Worm (Caenorhabditis elegans): ENCODE measurements around the gene C05C10.8.

Gene C05C10.8

ce11 chrII:9940430-9940829 is 22.6 kb upstream of the C05C10.8 start, which contains the start of gene ufd-3 (continued):
- TF ChIP-seq zfh-2 (GFP tag; conservative IDR thresholded peaks at IDR 0.05) (no peak), F10E7.11 (tag; optimal IDR thresholded peaks at IDR 0.05) (peak; percentile 25), let-526 (GFP tag; IDR thresholded peaks at IDR 0.05) (no peak; the same call in 1 of the 2 replicates), K12H6.12 (tag; optimal IDR thresholded peaks at IDR 0.05) (peak; percentile 72), K11D2.4 (GFP tag; IDR thresholded peaks at IDR 0.05) (peak; percentile 47; the same call in 1 of the 2 replicates), efl-1 (GFP tag; optimal IDR thresholded peaks at IDR 0.05) (peak; percentile 86), ztf-28 (GFP tag; IDR thresholded peaks at IDR 0.05) (no peak), hlh-26 (GFP tag; conservative IDR thresholded peaks at IDR 0.05) (no peak), F33H1.4 (GFP tag; IDR thresholded peaks at IDR 0.05) (peak; percentile 43; the same call in 1 of the 2 replicates), B0336.3 (GFP tag; IDR thresholded peaks at IDR 0.05) (peak; percentile 86), ceh-40 (GFP tag; IDR thresholded peaks at IDR 0.05) (no peak), sptf-2 (GFP tag; optimal IDR thresholded peaks at IDR 0.05) (no peak), madf-6 (GFP tag; IDR thresholded peaks at IDR 0.05) (peak; percentile 75), Y67H2A.10 (GFP tag; conservative IDR thresholded peaks at IDR 0.05) (peak; percentile 45; the same call in 1 of the 2 replicates), ceh-91 (GFP tag; IDR thresholded peaks at IDR 0.05) (peak; percentile 19; the same call in 1 of the 2 replicates), xnd-1 (tag; optimal IDR thresholded peaks at IDR 0.05) (peak; percentile 53), ama-1 (optimal IDR thresholded peaks at IDR 0.05) (no peak), ama-1 (GFP tag; optimal IDR thresholded peaks at IDR 0.05) (no peak), somi-1 (GFP tag; optimal IDR thresholded peaks at IDR 0.05) (peak; percentile 51), die-1 (tag; optimal IDR thresholded peaks at IDR 0.05) (no peak), hsf-1 (GFP tag; IDR thresholded peaks at IDR 0.05) (no peak; the same call in 1 of the 2 replicates), Y53F4B.3 (GFP tag; IDR thresholded peaks at IDR 0.05) (no peak), mxl-1 (tag; optimal IDR thresholded peaks at IDR 0.05) (no peak), him-1 (tag; optimal IDR thresholded peaks at IDR 0.05) (peak; percentile 46), bed-1 (GFP tag; IDR thresholded peaks at IDR 0.05) (no peak), ceh-100 (GFP tag; IDR thresholded peaks at IDR 0.05) (peak; percentile 58), hrde-1 (tag; optimal IDR thresholded peaks at IDR 0.05; ENCODE audit: borderline replicate concordance) (peak; percentile 15), snpc-1.1 (tag; optimal IDR thresholded peaks at IDR 0.05; ENCODE audit: insufficient read depth) (no peak), hmg-1.2 (GFP tag; IDR thresholded peaks at IDR 0.05) (peak; percentile 42), nfyb-1 (GFP tag; IDR thresholded peaks at IDR 0.05) (no peak), sea-2 (GFP tag; IDR thresholded peaks at IDR 0.05) (no peak), lsl-1 (GFP tag; optimal IDR thresholded peaks at IDR 0.05) (peak; percentile 54), egl-44 (GFP tag; IDR thresholded peaks at IDR 0.05) (0 out of 2 replicates have a peak, but pooled peaks have one; percentile 55), pha-4 (tag; optimal IDR thresholded peaks at IDR 0.05) (peak; percentile 78), Y53G8AR.9 (GFP tag; conservative IDR thresholded peaks at IDR 0.05) (no peak), ZK185.1 (tag; optimal IDR thresholded peaks at IDR 0.05; ENCODE audit: poor library complexity, severe bottlenecking) (peak; percentile 93), B0261.1 (tag; optimal IDR thresholded peaks at IDR 0.05) (no peak), pbrm-1 (GFP tag; IDR thresholded peaks at IDR 0.05) (peak; percentile 54; the same call in 1 of the 2 replicates), dox-1 (GFP tag; IDR thresholded peaks at IDR 0.05) (peak; percentile 72), dpff-1 (tag; optimal IDR thresholded peaks at IDR 0.05) (no peak), F57C9.4 (tag; optimal IDR thresholded peaks at IDR 0.05) (peak; percentile 55), ztf-18 (tag; optimal IDR thresholded peaks at IDR 0.05) (peak; percentile 41), B0035.1 (tag; optimal IDR thresholded peaks at IDR 0.05) (peak; percentile 58), tbx-9 (tag; optimal IDR thresholded peaks at IDR 0.05; ENCODE audit: borderline replicate concordance) (no peak), attf-5 (GFP tag; optimal IDR thresholded peaks at IDR 0.05) (peak; percentile 81), nhr-120 (GFP tag; IDR thresholded peaks at IDR 0.05) (no peak), rcor-1 (GFP tag; IDR thresholded peaks at IDR 0.05) (peak; percentile 64; the same call in 1 of the 2 replicates), rec-8 (tag; optimal IDR thresholded peaks at IDR 0.05) (peak; percentile 43 to 73), nhr-90 (tag; optimal IDR thresholded peaks at IDR 0.05) (no peak)
